Fruit fly (Drosophila melanogaster) whole organism, prepupa: ENCODE data around the gene p130CAS.

Source experiments
- CG3032 ChIP-seq: fragments of 200-800 bp; optimal IDR thresholded peaks from 2 replicates; lab custom pipeline; 2019; ENCODE audit warnings: missing biosample characterization, mild to moderate bottlenecking, missing genetic modification characterization, moderate library complexity
- CG34406 ChIP-seq: fragments of 200-800 bp; sonication (Bioruptor generic); optimal IDR thresholded peaks from 3 replicates; lab custom pipeline; 2016; ENCODE audit warnings: missing biosample characterization, missing genetic modification characterization
- CG6276 ChIP-seq: fragments of 200-800 bp; sonication (Bioruptor generic); optimal IDR thresholded peaks from 2 replicates; lab custom pipeline; 2017; ENCODE audit warnings: missing biosample characterization, mild to moderate bottlenecking, missing genetic modification characterization
- CG6854 ChIP-seq: fragments of 200-800 bp; sonication (Bioruptor generic); optimal IDR thresholded peaks from 2 replicates; lab custom pipeline; 2017; ENCODE audit warnings: missing biosample characterization, mild to moderate bottlenecking, missing genetic modification characterization
- CG9139 ChIP-seq: fragments of 200-800 bp; sonication (Bioruptor generic); optimal IDR thresholded peaks from 3 replicates; lab custom pipeline; 2017; ENCODE audit warnings: missing biosample characterization, mild to moderate bottlenecking, missing genetic modification characterization
- spab ChIP-seq: fragments of 200-800 bp; sonication (Bioruptor generic); optimal IDR thresholded peaks from 2 replicates; lab custom pipeline; 2017; ENCODE audit warnings: missing biosample characterization, mild to moderate bottlenecking, missing genetic modification characterization, missing genetic modification reagents

DNA sequence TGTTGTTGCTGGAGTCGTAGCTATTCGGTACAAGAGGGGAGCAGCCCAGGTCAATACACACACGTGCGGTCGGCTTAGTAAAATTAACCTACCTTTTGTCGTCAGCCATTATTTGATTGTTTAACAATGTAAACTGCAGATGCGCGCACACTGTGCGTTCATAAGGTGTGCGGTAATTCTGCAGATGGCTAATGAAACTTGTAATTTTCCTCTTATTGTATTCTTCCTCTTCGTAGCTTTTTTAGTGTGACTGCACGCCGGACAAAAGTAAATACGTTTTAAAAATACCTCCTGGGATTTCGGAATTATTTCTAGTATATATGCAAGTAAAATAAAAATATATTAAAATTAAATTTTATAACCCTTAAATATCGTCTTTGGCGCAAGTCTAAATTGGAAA lies 58.5 kb downstream of the p130CAS start, which contains the start of gene Prp4k:
- no peak for TF ChIP-seq CG6276 (GFP tag; lab: Kevin White, UChicago)
- TF ChIP-seq CG6854 (GFP tag; lab: Kevin White, UChicago), result no peak
- no peak for TF ChIP-seq spab (GFP tag; lab: Kevin White, UChicago)
- TF ChIP-seq CG34406 (GFP tag; lab: Kevin White, UChicago), result no peak
- no peak for TF ChIP-seq CG9139 (GFP tag; lab: Kevin White, UChicago)
- peak; percentile 20 for TF ChIP-seq CG3032 (tag; lab: Kevin White, UChicago)
